Worm (Caenorhabditis elegans) whole organism, L4 larva: ENCODE measurements around the gene F10D2.8.
A peak's percentile ranks its signal among the peaks of the same experiment; 100 is the strongest.

Experiments used
- F26F4.8 ChIP-seq: fragments of 200-800 bp; sonication (Bioruptor generic); conservative IDR thresholded peaks from 2 replicates; pipeline ENCODE4 v1.3.6; 2022; ENCODE audit warnings: missing genetic modification characterization, missing compliant biosample characterization
- F37D6.2 ChIP-seq: sonication (generic microtip); optimal IDR thresholded peaks from 2 replicates; lab custom pipeline; 2016; ENCODE audit warnings: mild to moderate bottlenecking, missing genetic modification characterization, missing compliant biosample characterization
- F44E2.7 ChIP-seq: fragments of 200-800 bp; sonication (Bioruptor generic); IDR thresholded peaks from 2 replicates; pipeline ENCODE4 v2.1.2; 2022; ENCODE audit warnings: missing genetic modification characterization, missing compliant biosample characterization
- F49E8.2 ChIP-seq: sonication (generic microtip); optimal IDR thresholded peaks from 2 replicates; lab custom pipeline; 2016; ENCODE audit warnings: missing compliant biosample characterization, mild to moderate bottlenecking, missing genetic modification characterization, borderline replicate concordance
- R02D3.7 ChIP-seq: fragments of 150-350 bp; sonication (generic microtip); optimal IDR thresholded peaks from 3 replicates; lab custom pipeline; 2014; ENCODE audit warnings: missing biosample characterization, missing genetic modification characterization
- T20F7.1 ChIP-seq: fragments of 200-800 bp; sonication (Bioruptor generic); optimal IDR thresholded peaks from 2 replicates; lab custom pipeline; 2018; ENCODE audit warnings: mild to moderate bottlenecking, missing genetic modification characterization, missing compliant biosample characterization
- T26A8.4 ChIP-seq: fragments of 200-800 bp; sonication (Bioruptor generic); IDR thresholded peaks from 2 replicates; pipeline ENCODE4 v1.3.6; 2022; ENCODE audit warnings: missing genetic modification characterization, missing compliant biosample characterization
- Y75B8A.6 ChIP-seq: fragments of 200-800 bp; sonication (Bioruptor generic); IDR thresholded peaks from 2 replicates; pipeline ENCODE4 v1.3.6; 2022; ENCODE audit warnings: missing genetic modification reagents, missing genetic modification characterization, missing compliant biosample characterization
- ZK337.2 ChIP-seq: fragments of 200-800 bp; sonication (Bioruptor generic); IDR thresholded peaks from 2 replicates; pipeline ENCODE4 v1.3.6; 2022; ENCODE audit warnings: missing genetic modification reagents, missing genetic modification characterization, missing compliant biosample characterization
- aly-2 ChIP-seq: sonication (generic microtip); optimal IDR thresholded peaks from 2 replicates; lab custom pipeline; 2018; ENCODE audit warnings: missing biosample characterization, missing genetic modification characterization
- attf-4 ChIP-seq: sonication (generic microtip); optimal IDR thresholded peaks from 3 replicates; lab custom pipeline; 2017; ENCODE audit warnings: missing biosample characterization, missing genetic modification characterization
- ceh-20 ChIP-seq: fragments of 200-800 bp; sonication (Bioruptor generic); IDR thresholded peaks from 2 replicates; pipeline ENCODE4 v1.3.6; 2022; ENCODE audit warnings: missing genetic modification reagents, missing genetic modification characterization, missing compliant biosample characterization
- ceh-44 ChIP-seq: fragments of 200-800 bp; sonication (Bioruptor generic); IDR thresholded peaks from 2 replicates; pipeline ENCODE4 v1.3.6; 2022; ENCODE audit warnings: missing genetic modification reagents, missing genetic modification characterization, missing compliant biosample characterization
- ceh-82 ChIP-seq: sonication (generic microtip); optimal IDR thresholded peaks from 2 replicates; lab custom pipeline; 2017; ENCODE audit warnings: missing biosample characterization, missing genetic modification characterization
- ces-1 ChIP-seq: fragments of 150-350 bp; sonication (generic microtip); optimal IDR thresholded peaks from 4 replicates; lab custom pipeline; 2014; ENCODE audit warnings: missing biosample characterization, missing genetic modification reagents, missing genetic modification characterization
- cey-2 ChIP-seq: sonication (generic microtip); optimal IDR thresholded peaks from 3 replicates; lab custom pipeline; 2017; ENCODE audit warnings: missing genetic modification characterization, mild to moderate bottlenecking, missing compliant biosample characterization, antibody characterized with exemption, borderline replicate concordance; ENCODE audit not compliant: insufficient read depth
- ctbp-1 ChIP-seq: fragments of 200-800 bp; sonication (Bioruptor generic); IDR thresholded peaks from 2 replicates; pipeline ENCODE4 v1.3.6; 2022; ENCODE audit warnings: missing genetic modification reagents, missing genetic modification characterization, missing compliant biosample characterization
- daf-8 ChIP-seq: fragments of 200-800 bp; sonication (Bioruptor generic); IDR thresholded peaks from 2 replicates; pipeline ENCODE4 v1.3.6; 2022; ENCODE audit warnings: missing genetic modification characterization, missing compliant biosample characterization
- dmd-6 ChIP-seq: fragments of 200-800 bp; sonication (Bioruptor generic); IDR thresholded peaks from 2 replicates; pipeline ENCODE4 v1.3.6; 2022; ENCODE audit warnings: missing genetic modification reagents, missing genetic modification characterization, missing compliant biosample characterization
- dve-1 ChIP-seq: sonication (generic microtip); optimal IDR thresholded peaks from 2 replicates; lab custom pipeline; 2017; ENCODE audit warnings: antibody characterized with exemption, mild to moderate bottlenecking, missing genetic modification characterization, missing compliant biosample characterization; ENCODE audit not compliant: insufficient read depth
- egl-27 ChIP-seq: sonication (generic microtip); optimal IDR thresholded peaks from 3 replicates; lab custom pipeline; 2017; ENCODE audit warnings: missing biosample characterization, missing genetic modification reagents, missing genetic modification characterization
- fos-1 ChIP-seq: fragments of 150-350 bp; optimal IDR thresholded peaks from 2 replicates; lab custom pipeline; 2014; ENCODE audit warnings: missing biosample characterization, missing genetic modification characterization
- hlh-11 ChIP-seq: fragments of 200-800 bp; sonication (Bioruptor generic); optimal IDR thresholded peaks from 2 replicates; lab custom pipeline; 2018; ENCODE audit warnings: mild to moderate bottlenecking, missing genetic modification characterization, missing compliant biosample characterization
- jun-1 ChIP-seq: fragments of 150-350 bp; optimal IDR thresholded peaks from 2 replicates; lab custom pipeline; 2014; ENCODE audit warnings: missing biosample characterization, missing genetic modification reagents, missing genetic modification characterization
- lim-7 ChIP-seq: fragments of 200-800 bp; sonication (Bioruptor generic); IDR thresholded peaks from 2 replicates; pipeline ENCODE4 v1.3.6; 2022; ENCODE audit warnings: missing genetic modification characterization, missing compliant biosample characterization
- lin-13 ChIP-seq: fragments of 150-350 bp; optimal IDR thresholded peaks from 2 replicates; lab custom pipeline; 2014; ENCODE audit warnings: missing biosample characterization, missing genetic modification reagents, missing genetic modification characterization
- lin-15B ChIP-seq: fragments of 150-350 bp; sonication (generic microtip); optimal IDR thresholded peaks from 3 replicates; lab custom pipeline; 2014; ENCODE audit warnings: missing biosample characterization, missing genetic modification characterization
- lin-29 ChIP-seq: fragments of 200-800 bp; sonication (Bioruptor generic); IDR thresholded peaks from 2 replicates; pipeline ENCODE4 v1.3.6; 2022; ENCODE audit warnings: missing genetic modification reagents, missing genetic modification characterization, missing compliant biosample characterization
- lsy-2 ChIP-seq, 2 experiments: fragments of 150-350 bp in 1 of 2; sonication (generic microtip) in 1 of 2; optimal IDR thresholded peaks; 2 replicates each; lab custom pipeline; 2014 to 2017; ENCODE audit warnings: missing biosample characterization in 2 of 2, missing genetic modification characterization in 2 of 2
- mes-2 ChIP-seq: sonication (generic microtip); optimal IDR thresholded peaks from 2 replicates; lab custom pipeline; 2016; ENCODE audit warnings: missing genotype, mild to moderate bottlenecking, missing genetic modification characterization, missing compliant biosample characterization; ENCODE audit not compliant: poor library complexity, severe bottlenecking
- nhr-102 ChIP-seq: sonication (generic microtip); optimal IDR thresholded peaks from 2 replicates; lab custom pipeline; 2016; ENCODE audit warnings: mild to moderate bottlenecking, missing genetic modification characterization, moderate library complexity, missing compliant biosample characterization
- nhr-237 ChIP-seq: sonication (generic microtip); optimal IDR thresholded peaks from 2 replicates; lab custom pipeline; 2017; ENCODE audit warnings: missing biosample characterization, missing genetic modification characterization
- nhr-42 ChIP-seq: fragments of 200-800 bp; sonication (Bioruptor generic); IDR thresholded peaks from 2 replicates; pipeline ENCODE4 v1.3.6; 2022; ENCODE audit warnings: missing genetic modification characterization, missing compliant biosample characterization
- nhr-48 ChIP-seq: sonication (generic microtip); optimal IDR thresholded peaks from 2 replicates; lab custom pipeline; 2016; ENCODE audit warnings: mild to moderate bottlenecking, missing genetic modification characterization, missing compliant biosample characterization
- nhr-6 ChIP-seq: fragments of 150-350 bp; optimal IDR thresholded peaks from 2 replicates; lab custom pipeline; 2014; ENCODE audit warnings: missing biosample characterization, missing genetic modification characterization
- nhr-77 ChIP-seq: fragments of 150-350 bp; optimal IDR thresholded peaks from 2 replicates; lab custom pipeline; 2014; ENCODE audit warnings: missing biosample characterization, missing genetic modification characterization
- pha-4 ChIP-seq, 2 experiments: fragments of 150-350 bp in 1 of 2; fragments of 200-800 bp in 1 of 2; sonication (Bioruptor generic) in 1 of 2; IDR thresholded peaks in 1 of 2; optimal IDR thresholded peaks in 1 of 2; 2 replicates each; pipeline versions ENCODE4 v1.3.6 to Lab custom; 2014 to 2022; ENCODE audit warnings: missing genetic modification characterization in 2 of 2, missing genetic modification reagents in 2 of 2, missing biosample characterization in 1 of 2, missing compliant biosample characterization in 1 of 2
- php-3 ChIP-seq: fragments of 200-800 bp; sonication (Bioruptor generic); IDR thresholded peaks from 2 replicates; pipeline ENCODE4 v1.3.6; 2022; ENCODE audit warnings: missing genetic modification reagents, missing genetic modification characterization, missing compliant biosample characterization
- pqm-1 ChIP-seq: sonication (generic microtip); optimal IDR thresholded peaks from 2 replicates; lab custom pipeline; 2017; ENCODE audit warnings: missing biosample characterization, missing genetic modification characterization
- sdz-12 ChIP-seq: fragments of 200-800 bp; sonication (Bioruptor generic); optimal IDR thresholded peaks from 2 replicates; lab custom pipeline; 2018; ENCODE audit warnings: mild to moderate bottlenecking, missing genetic modification characterization, missing compliant biosample characterization
- skn-1 ChIP-seq: fragments of 150-350 bp; optimal IDR thresholded peaks from 2 replicates; lab custom pipeline; 2014; ENCODE audit warnings: missing biosample characterization, missing genetic modification characterization
- snpc-1.2 ChIP-seq: fragments of 200-800 bp; sonication (Bioruptor generic); IDR thresholded peaks from 2 replicates; pipeline ENCODE4 v1.3.6; 2022; ENCODE audit warnings: missing genetic modification reagents, missing genetic modification characterization, missing compliant biosample characterization
- tra-1 ChIP-seq: fragments of 200-800 bp; sonication (Bioruptor generic); IDR thresholded peaks from 2 replicates; pipeline ENCODE4 v1.3.6; 2022; ENCODE audit warnings: missing genetic modification reagents, missing genetic modification characterization, missing compliant biosample characterization
- zag-1 ChIP-seq: fragments of 150-350 bp; optimal IDR thresholded peaks from 2 replicates; lab custom pipeline; 2014; ENCODE audit warnings: missing biosample characterization, missing genetic modification characterization
- zfp-2 ChIP-seq: sonication (generic microtip); optimal IDR thresholded peaks from 2 replicates; lab custom pipeline; 2016; ENCODE audit warnings: mild to moderate bottlenecking, missing genetic modification characterization, missing compliant biosample characterization
- ztf-7 ChIP-seq: fragments of 150-350 bp; optimal IDR thresholded peaks from 2 replicates; lab custom pipeline; 2014; ENCODE audit warnings: missing biosample characterization, missing genetic modification characterization

Gene F10D2.8

ce11 chrV:7198403-7198802 lies 47.9 kb upstream of the F10D2.8 start (continued):
- TF ChIP-seq ZK337.2 (GFP tag; lab: Robert Waterston, UW), result no peak
- no peak for TF ChIP-seq fos-1 (tag; lab: Kevin White, UChicago)
- TF ChIP-seq cey-2 (tag; lab: Kevin White, UChicago), result no peak
- no peak; the same call in 1 of the 2 replicates for TF ChIP-seq pha-4 (GFP tag; IDR thresholded peaks at IDR 0.05; lab: Robert Waterston, UW)
- TF ChIP-seq pha-4 (tag; optimal IDR thresholded peaks at IDR 0.05; lab: Kevin White, UChicago), result no peak
- no peak for TF ChIP-seq aly-2 (tag; lab: Kevin White, UChicago)
- TF ChIP-seq snpc-1.2 (GFP tag; lab: Robert Waterston, UW), result no peak
- peak; percentile 14 for TF ChIP-seq nhr-48 (tag; lab: Kevin White, UChicago)
- no peak for TF ChIP-seq F44E2.7 (GFP tag; lab: Robert Waterston, UW)
- no peak for TF ChIP-seq jun-1
- TF ChIP-seq T20F7.1 (GFP tag; lab: Kevin White, UChicago), result peak; percentile 41
- peak; percentile 5 for TF ChIP-seq sdz-12 (GFP tag; lab: Kevin White, UChicago)
- peak; percentile 63 for TF ChIP-seq pqm-1 (tag; lab: Kevin White, UChicago)
- peak; percentile 63 for TF ChIP-seq nhr-102 (tag; lab: Kevin White, UChicago)
- TF ChIP-seq dve-1 (tag; lab: Kevin White, UChicago), result peak; percentile 84

- TF ChIP-seq lim-7 (0 out of 2 replicates have a peak, but pooled peaks have one; percentile 49), ces-1 (no peak), skn-1 (tag; lab: Kevin White, UChicago) (no peak), php-3 (GFP tag; lab: Robert Waterston, UW) (no peak), nhr-42 (GFP tag; lab: Robert Waterston, UW) (0 out of 2 replicates have a peak, but pooled peaks have one; percentile 20), attf-4 (tag; lab: Kevin White, UChicago) (no peak), nhr-237 (tag; lab: Kevin White, UChicago) (no peak), lin-15B (tag; lab: Kevin White, UChicago) (no peak), tra-1 (GFP tag; lab: Robert Waterston, UW) (no peak)
Observed at ce11 chrV:7197036-7197435, 46.5 kb upstream of the F10D2.8 start.

- TF ChIP-seq lin-13 (GFP tag; lab: Kevin White, UChicago), result peak; percentile 90
- no peak for TF ChIP-seq egl-27 (tag; lab: Kevin White, UChicago)
- no peak for TF ChIP-seq ceh-44 (GFP tag; lab: Robert Waterston, UW)
- peak; percentile 91 for TF ChIP-seq mes-2 (tag; lab: Kevin White, UChicago)
- TF ChIP-seq T26A8.4, result peak; percentile 91
- no peak for TF ChIP-seq F26F4.8 (GFP tag; lab: Robert Waterston, UW)
- TF ChIP-seq ctbp-1 (GFP tag; lab: Robert Waterston, UW), result peak; percentile 74
- TF ChIP-seq daf-8 (GFP tag; lab: Robert Waterston, UW), result no peak
- peak; percentile 71 to 93 for TF ChIP-seq lsy-2 (tag; optimal IDR thresholded peaks at IDR 0.05; lab: Kevin White, UChicago)
- peak; percentile 83 for TF ChIP-seq nhr-6
- TF ChIP-seq T20F7.1 (GFP tag; lab: Kevin White, UChicago), result no peak
- TF ChIP-seq hlh-11 (tag; lab: Kevin White, UChicago), result peak; percentile 94
- TF ChIP-seq skn-1 (tag; lab: Kevin White, UChicago), result no peak
- peak; percentile 89 for TF ChIP-seq tra-1 (GFP tag; lab: Robert Waterston, UW)
- TF ChIP-seq F44E2.7 (GFP tag; lab: Robert Waterston, UW), result no peak
- peak; percentile 80 for TF ChIP-seq nhr-102 (tag; lab: Kevin White, UChicago)
- TF ChIP-seq zfp-2, result peak; percentile 98
- no peak for TF ChIP-seq Y75B8A.6 (GFP tag; lab: Robert Waterston, UW)
- no peak for TF ChIP-seq zag-1 (tag; lab: Kevin White, UChicago)
- no peak for TF ChIP-seq ceh-82 (tag; lab: Kevin White, UChicago)
- peak; percentile 97 for TF ChIP-seq dve-1 (tag; lab: Kevin White, UChicago)
- TF ChIP-seq lin-29, result peak; percentile 80; the same call in 1 of the 2 replicates
- TF ChIP-seq dmd-6 (GFP tag; lab: Robert Waterston, UW), result peak; percentile 97
- no peak for TF ChIP-seq R02D3.7 (tag; lab: Kevin White, UChicago)
- TF ChIP-seq ztf-7 (tag; lab: Kevin White, UChicago), result peak; percentile 41
- TF ChIP-seq nhr-48 (tag; lab: Kevin White, UChicago), result peak; percentile 79
- TF ChIP-seq F49E8.2 (tag; lab: Kevin White, UChicago), result no peak
- TF ChIP-seq ceh-20 (GFP tag; lab: Robert Waterston, UW), result peak; percentile 88
- peak; percentile 92 for TF ChIP-seq nhr-77
- TF ChIP-seq F37D6.2, result peak; percentile 31
Observed at ce11 chrV:7196498-7196966, 46.0 kb upstream of the F10D2.8 start, which contains the start of gene F09G2.2. Gene F09G2.2 (plus strand): TSS chrV:7196916.
